Worm (Caenorhabditis elegans): Measurements from ENCODE around the gene F53F1.2.

DNA sequence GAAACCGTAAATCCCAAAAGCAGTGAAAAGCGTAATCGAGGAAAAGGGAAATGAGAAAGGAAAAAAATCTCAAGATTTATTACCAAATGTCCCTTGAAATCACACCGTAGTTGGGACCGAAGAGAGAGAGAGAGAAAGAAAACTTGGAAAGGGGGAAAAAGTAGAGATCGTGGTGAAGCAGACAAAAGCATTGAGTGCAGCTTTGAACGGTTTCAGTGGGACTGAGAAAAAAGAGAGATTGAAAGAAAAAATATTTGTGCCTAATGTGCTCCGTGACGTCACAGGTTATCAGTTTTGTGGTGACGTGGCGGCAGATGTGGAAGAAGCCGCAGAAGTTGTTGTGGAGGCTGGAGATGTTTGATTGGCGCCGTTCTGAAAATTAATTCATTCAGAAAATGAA, 36.4 kb upstream of the F53F1.2 start:
- TF ChIP-seq hmg-20 (GFP tag; IDR thresholded peaks at IDR 0.05) = no peak
- TF ChIP-seq zfh-2 (GFP tag; conservative IDR thresholded peaks at IDR 0.05) = no peak
- TF ChIP-seq pbrm-1 (GFP tag; IDR thresholded peaks at IDR 0.05) = no peak
- no peak for TF ChIP-seq unc-62 (GFP tag; optimal IDR thresholded peaks at IDR 0.05)
- no peak for TF ChIP-seq aptf-2 (GFP tag; conservative IDR thresholded peaks at IDR 0.05)
- TF ChIP-seq ztf-18 (tag; optimal IDR thresholded peaks at IDR 0.05) = no peak
- no peak for TF ChIP-seq rec-8 (tag; optimal IDR thresholded peaks at IDR 0.05)
- no peak for TF ChIP-seq unc-130 (GFP tag; optimal IDR thresholded peaks at IDR 0.05)
- TF ChIP-seq mel-28 (tag; optimal IDR thresholded peaks at IDR 0.05; ENCODE audit: borderline replicate concordance) = no peak
